Worm (Caenorhabditis elegans) whole organism, mixed stage, embryonic: ENCODE data around the gene his-35.

Experiments used
- ces-1 ChIP-seq: fragments of 150-350 bp; optimal IDR thresholded peaks from 2 replicates; lab custom pipeline; 2014; ENCODE audit warnings: missing biosample characterization, missing genetic modification reagents, missing genetic modification characterization
- elt-3 ChIP-seq: fragments of 150-350 bp; optimal IDR thresholded peaks from 2 replicates; lab custom pipeline; 2014; ENCODE audit warnings: missing biosample characterization, missing genetic modification characterization
- hlh-1 ChIP-seq: fragments of 150-350 bp; optimal IDR thresholded peaks from 2 replicates; lab custom pipeline; 2014; ENCODE audit warnings: missing biosample characterization, missing genetic modification reagents, missing genetic modification characterization
- mep-1 ChIP-seq: fragments of 150-350 bp; optimal IDR thresholded peaks from 2 replicates; lab custom pipeline; 2017; ENCODE audit warnings: missing biosample characterization, missing genetic modification reagents, missing genetic modification characterization, inconsistent platforms
- mls-2 ChIP-seq: sonication (generic microtip); optimal IDR thresholded peaks from 2 replicates; lab custom pipeline; 2016; ENCODE audit warnings: mild to moderate bottlenecking, missing genetic modification characterization, moderate library complexity, missing compliant biosample characterization
- nhr-237 ChIP-seq: fragments of 150-350 bp; optimal IDR thresholded peaks from 2 replicates; lab custom pipeline; 2014; ENCODE audit warnings: missing biosample characterization, missing genetic modification characterization
- sem-2 ChIP-seq: fragments of 200-800 bp; sonication (Bioruptor generic); optimal IDR thresholded peaks from 2 replicates; lab custom pipeline; 2018; ENCODE audit warnings: mild to moderate bottlenecking, missing genetic modification characterization, missing compliant biosample characterization
- snpc-4 ChIP-seq: fragments of 150-350 bp; optimal IDR thresholded peaks from 2 replicates; lab custom pipeline; 2014; ENCODE audit warnings: missing biosample characterization, missing genetic modification characterization
- unc-62 ChIP-seq: fragments of 150-350 bp; optimal IDR thresholded peaks from 2 replicates; lab custom pipeline; 2014; ENCODE audit warnings: missing biosample characterization, missing genetic modification reagents, missing genetic modification characterization
- ztf-11 ChIP-seq: fragments of 150-350 bp; optimal IDR thresholded peaks from 2 replicates; lab custom pipeline; 2014; ENCODE audit warnings: missing biosample characterization, missing genetic modification characterization

DNA sequence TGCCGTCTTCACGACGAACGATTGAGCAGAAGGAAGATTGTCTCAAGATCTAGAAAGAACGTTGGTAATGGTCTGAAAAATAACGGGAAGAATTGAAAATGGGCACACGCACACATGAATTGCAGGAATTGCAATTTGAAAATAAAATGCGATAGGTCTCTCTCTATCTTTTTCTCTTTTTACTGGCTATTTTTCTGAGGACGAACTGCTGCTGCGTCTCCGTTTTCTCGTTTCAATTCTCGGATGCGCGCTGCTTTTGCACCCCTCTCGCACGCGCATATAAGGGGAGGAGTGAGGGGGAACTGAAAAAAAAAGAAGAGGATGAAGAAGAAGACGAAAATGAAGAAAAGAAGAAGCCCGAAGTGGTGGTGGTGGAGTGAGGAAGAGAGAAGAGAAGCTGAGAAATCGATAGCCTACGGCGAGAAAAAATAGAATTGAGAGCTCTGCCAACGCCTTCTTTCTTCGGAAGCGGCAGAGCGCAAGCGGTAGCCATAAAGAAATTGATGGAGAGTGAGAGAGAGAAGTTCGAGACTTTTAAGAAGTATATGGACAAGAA is 16.6 kb upstream of the his-35 start, which contains the start of gene rgef-1:
- TF ChIP-seq sem-2 (GFP tag; lab: Kevin White, UChicago) (no peak), unc-62 (GFP tag; lab: Kevin White, UChicago) (no peak), elt-3 (tag; lab: Kevin White, UChicago) (no peak), hlh-1 (no peak), snpc-4 (tag; lab: Kevin White, UChicago) (no peak), ztf-11 (tag; lab: Kevin White, UChicago) (no peak), ces-1 (GFP tag; lab: Kevin White, UChicago) (peak; percentile 91), mep-1 (tag; lab: Kevin White, UChicago) (no peak), mls-2 (tag; lab: Kevin White, UChicago) (no peak), nhr-237 (tag; lab: Kevin White, UChicago) (no peak)
